Fruit fly (Drosophila melanogaster) whole organism, wandering third instar larva: ENCODE measurements around the gene CG14052.

Source experiments
- Abd-B ChIP-seq: fragments of >200 bp; optimal IDR thresholded peaks from 2 replicates; lab custom pipeline; 2017; ENCODE audit warnings: missing biosample characterization, missing genetic modification characterization
- CG32264 ChIP-seq: fragments of 200-800 bp; sonication (Bioruptor generic); optimal IDR thresholded peaks from 2 replicates; lab custom pipeline; 2016; ENCODE audit warnings: missing biosample characterization, missing genetic modification characterization
- CG9705 ChIP-seq: fragments of 200-800 bp; sonication (Bioruptor generic); optimal IDR thresholded peaks from 2 replicates; lab custom pipeline; 2018; ENCODE audit warnings: missing biosample characterization, mild to moderate bottlenecking, missing genetic modification characterization
- CrebA ChIP-seq: fragments of 200-800 bp; sonication (Bioruptor generic); optimal IDR thresholded peaks from 2 replicates; lab custom pipeline; 2016; ENCODE audit warnings: missing biosample characterization, mild to moderate bottlenecking, missing genetic modification characterization, borderline replicate concordance
- Dfd ChIP-seq: fragments of >200 bp; optimal IDR thresholded peaks from 2 replicates; lab custom pipeline; 2017; ENCODE audit warnings: missing biosample characterization, missing genetic modification characterization
- Dif ChIP-seq: fragments of 200-275, 200-300 bp; sonication (Bioruptor generic); optimal IDR thresholded peaks from 2 replicates; lab custom pipeline; 2018; ENCODE audit warnings: missing biosample characterization, missing genetic modification characterization; ENCODE audit not compliant: partially characterized antibody
- GATAd ChIP-seq: sonication (Bioruptor generic); optimal IDR thresholded peaks from 2 replicates; lab custom pipeline; 2016; ENCODE audit warnings: missing biosample characterization, missing genetic modification characterization
- HLH106 ChIP-seq: fragments of 200-800 bp; optimal IDR thresholded peaks from 3 replicates; lab custom pipeline; 2019; ENCODE audit warnings: missing biosample characterization, mild to moderate bottlenecking, missing genetic modification characterization, moderate library complexity
- Hnf4 ChIP-seq: fragments of 200-800 bp; sonication (Bioruptor generic); optimal IDR thresholded peaks from 2 replicates; lab custom pipeline; 2016; ENCODE audit warnings: missing biosample characterization, mild to moderate bottlenecking, missing genetic modification characterization
- Hr78 ChIP-seq: fragments of >200 bp; optimal IDR thresholded peaks from 2 replicates; lab custom pipeline; 2017; ENCODE audit warnings: missing biosample characterization, missing genetic modification characterization
- Hr83 ChIP-seq: fragments of 200-300 bp; sonication (Bioruptor generic); optimal IDR thresholded peaks from 2 replicates; lab custom pipeline; 2016; ENCODE audit warnings: missing biosample characterization, mild to moderate bottlenecking, missing genetic modification characterization, moderate library complexity; ENCODE audit not compliant: poor library complexity, severe bottlenecking
- Jra ChIP-seq: sonication (Bioruptor generic); optimal IDR thresholded peaks from 2 replicates; lab custom pipeline; 2016; ENCODE audit warnings: missing biosample characterization, missing genetic modification characterization
- Mio ChIP-seq: sonication (Bioruptor generic); optimal IDR thresholded peaks from 2 replicates; lab custom pipeline; 2016; ENCODE audit warnings: missing biosample characterization, missing genetic modification characterization
- Myc ChIP-seq: fragments of >200 bp; optimal IDR thresholded peaks from 2 replicates; lab custom pipeline; 2017
- N ChIP-seq: fragments of >200 bp; optimal IDR thresholded peaks from 2 replicates; lab custom pipeline; 2018; ENCODE audit warnings: missing biosample characterization, missing external identifiers, missing genetic modification characterization
- OdsH ChIP-seq: fragments of 200-800 bp; sonication (Bioruptor generic); optimal IDR thresholded peaks from 2 replicates; lab custom pipeline; 2016; ENCODE audit warnings: missing biosample characterization, mild to moderate bottlenecking, missing genetic modification characterization
- Rel ChIP-seq, 2 experiments: fragments of 200-800 bp; sonication (Bioruptor generic) in 1 of 2; optimal IDR thresholded peaks; 2 replicates in 1 of 2; 3 replicates in 1 of 2; lab custom pipeline; 2016 to 2019; ENCODE audit warnings: mild to moderate bottlenecking in 2 of 2, missing biosample characterization in 2 of 2, missing genetic modification characterization in 2 of 2, moderate library complexity in 1 of 2
- Sp1 ChIP-seq: fragments of 200-800 bp; sonication (Bioruptor generic); optimal IDR thresholded peaks from 3 replicates; lab custom pipeline; 2019; ENCODE audit warnings: missing biosample characterization, mild to moderate bottlenecking, missing genetic modification characterization, moderate library complexity
- Vsx2 ChIP-seq: fragments of 200-300, 225-300 bp; sonication (Bioruptor generic); optimal IDR thresholded peaks from 2 replicates; lab custom pipeline; 2018; ENCODE audit warnings: missing biosample characterization, missing genetic modification characterization; ENCODE audit not compliant: partially characterized antibody
- br ChIP-seq: fragments of 200-800 bp; sonication (Bioruptor generic); optimal IDR thresholded peaks from 2 replicates; lab custom pipeline; 2016; ENCODE audit warnings: missing biosample characterization, missing genetic modification characterization
- brk ChIP-seq: fragments of 200-800 bp; sonication (Bioruptor generic); optimal IDR thresholded peaks from 2 replicates; lab custom pipeline; 2016; ENCODE audit warnings: missing biosample characterization, mild to moderate bottlenecking, missing genetic modification characterization
- dl ChIP-seq, 2 experiments: fragments of 175-275, 200-275 bp in 1 of 2; fragments of 200-275 bp in 1 of 2; sonication (Bioruptor generic); optimal IDR thresholded peaks; lab custom pipeline; 2018; ENCODE audit warnings: mild to moderate bottlenecking in 2 of 2, missing biosample characterization in 2 of 2, missing genetic modification characterization in 2 of 2, moderate library complexity in 2 of 2; ENCODE audit not compliant: partially characterized antibody in 2 of 2, insufficient read depth in 1 of 2
- dmrt93B ChIP-seq: fragments of 200-800 bp; sonication (Bioruptor generic); optimal IDR thresholded peaks from 2 replicates; lab custom pipeline; 2018; ENCODE audit warnings: missing biosample characterization, mild to moderate bottlenecking, missing genetic modification characterization
- dsf ChIP-seq: sonication (Bioruptor generic); optimal IDR thresholded peaks from 2 replicates; lab custom pipeline; 2016; ENCODE audit warnings: missing biosample characterization, missing genetic modification characterization, borderline replicate concordance
- ey ChIP-seq: fragments of 200-800 bp; sonication (Bioruptor generic); optimal IDR thresholded peaks from 2 replicates; lab custom pipeline; 2016; ENCODE audit warnings: missing biosample characterization, missing genetic modification characterization
- foxo ChIP-seq, 2 experiments: fragments of 200-800 bp; sonication (Bioruptor generic); optimal IDR thresholded peaks; 2 replicates in 1 of 2; 3 replicates in 1 of 2; lab custom pipeline; 2016 to 2017; ENCODE audit warnings: missing biosample characterization in 2 of 2, missing genetic modification characterization in 2 of 2
- fru ChIP-seq: fragments of 200-800 bp; sonication (Bioruptor generic); optimal IDR thresholded peaks from 3 replicates; lab custom pipeline; 2016; ENCODE audit warnings: missing biosample characterization, mild to moderate bottlenecking, missing genetic modification characterization
- h ChIP-seq: fragments of 200-800 bp; sonication (Bioruptor generic); optimal IDR thresholded peaks from 3 replicates; lab custom pipeline; 2016; ENCODE audit warnings: missing biosample characterization, mild to moderate bottlenecking, missing genetic modification characterization
- jim ChIP-seq: fragments of 175-275, 200-325 bp; sonication (Bioruptor generic); optimal IDR thresholded peaks from 2 replicates; lab custom pipeline; 2016; ENCODE audit warnings: missing biosample characterization, mild to moderate bottlenecking, missing genetic modification characterization
- lola ChIP-seq: fragments of >200 bp; optimal IDR thresholded peaks from 2 replicates; lab custom pipeline; 2017; ENCODE audit warnings: missing biosample characterization, missing genetic modification characterization
- pan ChIP-seq: fragments of >200 bp; optimal IDR thresholded peaks from 2 replicates; lab custom pipeline; 2017
- psq ChIP-seq: fragments of 200-800 bp; sonication (Bioruptor generic); optimal IDR thresholded peaks from 3 replicates; lab custom pipeline; 2017; ENCODE audit warnings: missing biosample characterization, mild to moderate bottlenecking, missing genetic modification characterization, moderate library complexity
- rgr ChIP-seq: fragments of 200-800 bp; sonication (Bioruptor generic); optimal IDR thresholded peaks from 3 replicates; lab custom pipeline; 2016; ENCODE audit warnings: missing biosample characterization, mild to moderate bottlenecking, missing genetic modification characterization
- sage ChIP-seq: fragments of 200-800 bp; sonication (Bioruptor generic); optimal IDR thresholded peaks from 2 replicates; lab custom pipeline; 2016; ENCODE audit warnings: missing biosample characterization, mild to moderate bottlenecking, missing genetic modification characterization
- sv ChIP-seq: fragments of 200-800 bp; sonication (Bioruptor generic); optimal IDR thresholded peaks from 3 replicates; lab custom pipeline; 2016; ENCODE audit warnings: missing biosample characterization, missing genetic modification characterization
- tai ChIP-seq: sonication (Bioruptor generic); optimal IDR thresholded peaks from 2 replicates; lab custom pipeline; 2016; ENCODE audit warnings: missing biosample characterization, missing genetic modification characterization
- usp ChIP-seq: fragments of >200 bp; optimal IDR thresholded peaks from 2 replicates; lab custom pipeline; 2017; ENCODE audit warnings: missing biosample characterization, missing genetic modification characterization
- woc ChIP-seq: sonication (Bioruptor generic); optimal IDR thresholded peaks from 2 replicates; lab custom pipeline; 2016; ENCODE audit warnings: missing biosample characterization, mild to moderate bottlenecking, missing genetic modification characterization

CG14052 gene

DNA sequence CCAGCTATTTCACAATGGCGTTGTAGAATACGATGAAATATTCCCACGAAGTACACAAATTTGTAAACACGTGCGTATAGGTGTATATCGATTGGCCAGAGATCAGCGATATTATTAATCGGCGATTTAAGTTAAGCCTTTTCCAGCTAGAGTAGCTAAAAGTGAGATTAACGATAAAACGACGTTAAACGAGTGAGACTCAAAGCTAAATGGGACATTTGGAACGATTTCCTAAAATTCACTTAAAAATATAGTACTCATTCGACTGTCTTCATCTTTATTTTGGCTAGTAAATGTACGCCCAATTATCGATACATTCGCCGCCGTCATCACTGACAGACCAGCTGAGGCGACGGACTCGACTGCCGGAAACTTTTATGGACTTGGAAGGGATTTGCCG lies 39.0 kb upstream of the CG14052 start, which contains the start of the genes Nmd3 and CG17776:
Nmd3 (minus strand) TSS at position 106 of the 400 bp plus-strand sequence.
CG17776 (plus strand) TSS at position 163 of the 400 bp plus-strand sequence.
- TF ChIP-seq Hr78 (GFP tag; lab: Kevin White, UChicago) (no peak), Dif (no peak), Dfd (GFP tag; lab: Kevin White, UChicago) (no peak), dmrt93B (GFP tag; lab: Kevin White, UChicago) (no peak), woc (GFP tag; lab: Kevin White, UChicago) (no peak), Jra (no peak), jim (GFP tag; lab: Kevin White, UChicago) (no peak), rgr (GFP tag; lab: Kevin White, UChicago) (peak; percentile 8), dl (GFP tag; optimal IDR thresholded peaks at IDR 0.05; lab: Kevin White, UChicago; ENCODE audit: insufficient read depth in 1 of 2, partially characterized antibody in 2 of 2) (no peak), CG9705 (GFP tag; lab: Kevin White, UChicago) (no peak), br (GFP tag; lab: Kevin White, UChicago) (no peak), sv (no peak), Myc (lab: Kevin White, UChicago) (peak; percentile 97), brk (GFP tag; lab: Kevin White, UChicago) (no peak), dsf (GFP tag; lab: Kevin White, UChicago) (no peak), psq (GFP tag; lab: Kevin White, UChicago) (no peak), HLH106 (peak; percentile 27), foxo (GFP tag; optimal IDR thresholded peaks at IDR 0.05; lab: Kevin White, UChicago) (peak in 1 of 2 experiments; percentile 13), CG32264 (GFP tag; lab: Kevin White, UChicago) (no peak), pan (lab: Kevin White, UChicago) (no peak), N (no peak), usp (GFP tag; lab: Kevin White, UChicago) (no peak), h (no peak), GATAd (no peak), sage (GFP tag; lab: Kevin White, UChicago) (no peak), CrebA (no peak), OdsH (GFP tag; lab: Kevin White, UChicago) (no peak), fru (GFP tag; lab: Kevin White, UChicago) (no peak), Sp1 (GFP tag; lab: Kevin White, UChicago) (peak; percentile 1), lola (GFP tag; lab: Kevin White, UChicago) (no peak), ey (GFP tag; lab: Kevin White, UChicago) (no peak), Mio (GFP tag; lab: Kevin White, UChicago) (no peak), Rel (GFP tag; optimal IDR thresholded peaks at IDR 0.05; lab: Kevin White, UChicago) (no peak), Rel (tag; optimal IDR thresholded peaks at IDR 0.05; lab: Kevin White, UChicago) (peak; percentile 55), Abd-B (GFP tag; lab: Kevin White, UChicago) (no peak), tai (GFP tag; lab: Kevin White, UChicago) (no peak), Hr83 (GFP tag; lab: Kevin White, UChicago) (no peak), Vsx2 (GFP tag; lab: Kevin White, UChicago) (no peak), Hnf4 (GFP tag; lab: Kevin White, UChicago) (no peak)

dm6 chrX:2186555-2186954 lies 37.0 kb upstream of the CG14052 start, which contains the start of gene CG17777:
CG17777 (plus strand) TSS chrX:2186855.
- no peak for TF ChIP-seq Hr83 (GFP tag; lab: Kevin White, UChicago)
- TF ChIP-seq Rel (GFP tag; optimal IDR thresholded peaks at IDR 0.05; lab: Kevin White, UChicago) = no peak
- no peak for TF ChIP-seq Rel (tag; optimal IDR thresholded peaks at IDR 0.05; lab: Kevin White, UChicago)
- TF ChIP-seq Hnf4 (GFP tag; lab: Kevin White, UChicago) = no peak
- no peak for TF ChIP-seq rgr (GFP tag; lab: Kevin White, UChicago)
- TF ChIP-seq sage (GFP tag; lab: Kevin White, UChicago) = no peak
- no peak for TF ChIP-seq Jra
- TF ChIP-seq Myc (lab: Kevin White, UChicago) = no peak
- no peak for TF ChIP-seq lola (GFP tag; lab: Kevin White, UChicago)
- no peak for TF ChIP-seq tai (GFP tag; lab: Kevin White, UChicago)
- TF ChIP-seq sv = no peak
- no peak for TF ChIP-seq CrebA
- TF ChIP-seq Sp1 (GFP tag; lab: Kevin White, UChicago) = no peak
